Worm (Caenorhabditis elegans): ENCODE data around the gene F11F1.1.

DNA sequence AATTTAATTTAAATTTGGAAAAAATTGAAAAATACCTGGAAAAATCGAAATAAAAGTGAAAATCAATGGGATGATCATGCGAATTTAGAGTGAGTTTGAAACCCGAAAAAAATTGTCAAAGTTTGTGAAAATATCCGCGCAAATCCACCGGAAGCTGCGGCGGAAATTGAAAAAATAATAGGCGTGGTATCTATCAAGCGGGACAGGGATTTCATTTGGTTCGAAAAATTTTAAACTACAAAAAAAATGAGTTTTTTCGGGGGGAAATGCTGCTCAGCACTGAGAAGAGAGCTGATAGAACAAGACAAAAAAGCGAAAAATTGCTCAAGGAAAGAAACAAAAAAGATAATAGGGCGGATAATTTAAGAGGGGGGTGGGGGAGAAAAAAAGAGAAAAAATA is 24.4 kb upstream of the F11F1.1 start, which contains the start of gene T03F6.9:
- no peak for TF ChIP-seq ama-1 (optimal IDR thresholded peaks at IDR 0.05)
- TF ChIP-seq efl-3 (GFP tag; optimal IDR thresholded peaks at IDR 0.05) = no peak
- TF ChIP-seq fkh-4 (tag; optimal IDR thresholded peaks at IDR 0.05; ENCODE audit: borderline replicate concordance) = no peak
- TF ChIP-seq nhr-11 (tag; optimal IDR thresholded peaks at IDR 0.05) = no peak
- TF ChIP-seq zag-1 (tag; optimal IDR thresholded peaks at IDR 0.05) = no peak
- no peak for TF ChIP-seq elt-3 (tag; optimal IDR thresholded peaks at IDR 0.05)
- TF ChIP-seq ceh-88 (GFP tag; IDR thresholded peaks at IDR 0.05) = no peak
- TF ChIP-seq unc-30 (tag; optimal IDR thresholded peaks at IDR 0.05) = no peak

Data from whole organism, L1 larva.